Worm (Caenorhabditis elegans) whole organism, early embryonic: ENCODE results near the gene F55C12.4.
"Not testable (repeated sequence)": the region's sequence is repeated elsewhere in the genome, so short reads cannot be mapped to it uniquely, and the experiment has no call there.

Experiments used
- B0310.2 ChIP-seq: sonication (generic microtip); optimal IDR thresholded peaks from 2 replicates; lab custom pipeline; 2016; ENCODE audit warnings: mild to moderate bottlenecking, missing genetic modification characterization, missing compliant biosample characterization
- F13C5.2 ChIP-seq: sonication (generic microtip); optimal IDR thresholded peaks from 2 replicates; lab custom pipeline; 2017; ENCODE audit warnings: mild to moderate bottlenecking, missing genetic modification characterization, inconsistent platforms, missing compliant biosample characterization
- aly-1 ChIP-seq: sonication (generic microtip); optimal IDR thresholded peaks from 2 replicates; lab custom pipeline; 2016; ENCODE audit warnings: missing genetic modification characterization, missing compliant biosample characterization
- ama-1 ChIP-seq: fragments of 150-350 bp; optimal IDR thresholded peaks from 2 replicates; lab custom pipeline; 2014
- ceh-13 ChIP-seq: fragments of 200-800 bp; sonication (Bioruptor generic); optimal IDR thresholded peaks from 2 replicates; lab custom pipeline; 2018; ENCODE audit warnings: mild to moderate bottlenecking, missing genetic modification characterization, missing compliant biosample characterization
- ceh-36 ChIP-seq: sonication (generic microtip); optimal IDR thresholded peaks from 2 replicates; lab custom pipeline; 2016; ENCODE audit warnings: missing genetic modification characterization, inconsistent platforms, missing compliant biosample characterization
- ets-7 ChIP-seq: sonication (generic microtip); optimal IDR thresholded peaks from 2 replicates; lab custom pipeline; 2016; ENCODE audit warnings: missing genotype, missing genetic modification characterization, missing compliant biosample characterization
- flt-1 ChIP-seq: fragments of 200-800 bp; sonication (Bioruptor generic); IDR thresholded peaks from 2 replicates; pipeline ENCODE4 v1.3.6; 2022; ENCODE audit warnings: missing genetic modification characterization, missing compliant biosample characterization
- hmbx-1 ChIP-seq: sonication (generic microtip); optimal IDR thresholded peaks from 2 replicates; lab custom pipeline; 2016; ENCODE audit warnings: mild to moderate bottlenecking, missing genetic modification characterization, missing compliant biosample characterization
- hmg-4 ChIP-seq: fragments of 200-800 bp; sonication (Bioruptor generic); optimal IDR thresholded peaks from 2 replicates; lab custom pipeline; 2018; ENCODE audit warnings: mild to moderate bottlenecking, missing genetic modification characterization, missing compliant biosample characterization
- hnd-1 ChIP-seq: sonication (generic microtip); optimal IDR thresholded peaks from 2 replicates; lab custom pipeline; 2016; ENCODE audit warnings: missing genetic modification characterization, missing compliant biosample characterization
- pes-1 ChIP-seq: fragments of 200-800 bp; sonication (Bioruptor generic); IDR thresholded peaks from 2 replicates; pipeline ENCODE4 v1.3.6; 2022; ENCODE audit warnings: missing genetic modification reagents, missing genetic modification characterization, missing compliant biosample characterization
- scrt-1 ChIP-seq: fragments of 200-800 bp; sonication (Bioruptor generic); IDR thresholded peaks from 2 replicates; pipeline ENCODE4 v1.3.6; 2022; ENCODE audit warnings: missing genetic modification characterization, missing compliant biosample characterization
- sea-1 ChIP-seq: fragments of 200-800 bp; sonication (Bioruptor generic); conservative IDR thresholded peaks from 2 replicates; pipeline ENCODE4 v1.3.6; 2022; ENCODE audit warnings: missing genetic modification characterization, missing compliant biosample characterization
- tbx-11 ChIP-seq: fragments of 200-800 bp; sonication (Bioruptor generic); IDR thresholded peaks from 2 replicates; pipeline ENCODE4 v1.3.6; 2022; ENCODE audit warnings: missing genetic modification characterization, missing compliant biosample characterization
- tbx-37 ChIP-seq: fragments of 200-800 bp; sonication (Bioruptor generic); conservative IDR thresholded peaks from 2 replicates; pipeline ENCODE4 v1.3.6; 2022; ENCODE audit warnings: missing genetic modification reagents, missing genetic modification characterization, missing compliant biosample characterization
- tra-4 ChIP-seq: sonication (generic microtip); optimal IDR thresholded peaks from 2 replicates; lab custom pipeline; 2017; ENCODE audit warnings: missing genetic modification characterization, missing compliant biosample characterization

F55C12.4 gene

DNA sequence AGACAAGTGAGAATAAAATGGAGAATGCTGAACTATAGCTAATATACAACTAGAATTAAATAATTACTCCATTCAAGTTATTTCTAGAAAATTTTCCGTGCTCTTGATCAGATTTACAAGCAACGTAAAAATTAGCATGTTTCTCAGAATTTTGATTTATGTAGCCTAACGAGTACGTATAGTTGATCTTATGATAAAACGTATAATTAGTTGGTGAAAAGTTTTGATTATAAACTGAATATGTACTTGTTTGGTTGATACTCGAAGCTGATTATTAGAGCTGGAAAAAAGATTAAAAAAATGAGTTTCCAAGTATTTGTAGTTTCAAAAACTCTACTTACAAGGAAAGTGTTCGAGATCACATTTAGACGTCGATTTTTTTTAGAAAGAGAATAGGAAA is 38.3 kb upstream of the F55C12.4 start:
- TF ChIP-seq hnd-1 (no peak), hmbx-1 (no peak), tbx-37 (GFP tag; lab: Robert Waterston, UW) (no peak), hmg-4 (GFP tag; lab: Kevin White, UChicago) (no peak), tbx-11 (GFP tag; lab: Robert Waterston, UW) (no peak), tra-4 (tag; lab: Kevin White, UChicago) (no peak), pes-1 (GFP tag; lab: Robert Waterston, UW) (no peak), F13C5.2 (no peak), aly-1 (tag; lab: Kevin White, UChicago) (no peak), scrt-1 (no peak), ceh-13 (GFP tag; lab: Kevin White, UChicago) (no peak), ets-7 (no peak), ama-1 (lab: Kevin White, UChicago) (no peak), ceh-36 (tag; lab: Kevin White, UChicago) (no peak), flt-1 (GFP tag; lab: Robert Waterston, UW) (no peak)

DNA sequence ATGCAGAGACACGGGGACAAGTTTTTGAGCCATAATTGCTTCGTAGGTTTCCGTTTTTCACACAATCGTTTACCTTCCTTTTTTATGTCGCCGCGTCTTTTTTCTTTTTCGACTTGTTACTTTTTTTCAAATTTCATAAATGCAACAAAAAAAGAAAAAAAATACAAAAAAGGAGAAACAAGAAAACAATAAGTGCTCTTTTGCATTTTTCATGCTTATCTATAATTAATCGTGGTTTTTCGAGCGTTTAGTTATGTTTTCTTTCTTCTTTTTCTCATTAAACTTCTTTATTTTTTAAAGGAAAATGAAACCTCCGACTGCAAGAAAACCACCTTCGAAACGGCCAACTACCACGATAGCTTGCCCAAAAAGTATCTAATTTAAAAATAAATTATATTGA is 37.6 kb upstream of the F55C12.4 start, which contains the start of gene F59G1.4:
TSS of gene F59G1.4 (plus strand) at position 301 of the 400 bp plus-strand sequence.
- TF ChIP-seq ets-7 = no peak
- no peak for TF ChIP-seq scrt-1
- no peak for TF ChIP-seq hmg-4 (GFP tag; lab: Kevin White, UChicago)

ce11 chrII:5892813-5893212 is 34.6 kb upstream of the F55C12.4 start:
- TF ChIP-seq sea-1 (GFP tag; lab: Robert Waterston, UW) (no peak), B0310.2 (no peak), tbx-37 (GFP tag; lab: Robert Waterston, UW) (no peak), flt-1 (GFP tag; lab: Robert Waterston, UW) (no peak)

ce11 chrII:5889417-5890139 is 31.4 kb upstream of the F55C12.4 start:
- peak; percentile 64 for TF ChIP-seq ceh-36 (tag; lab: Kevin White, UChicago)
- no peak for TF ChIP-seq flt-1 (GFP tag; lab: Robert Waterston, UW)

ce11 chrII:5885966-5886621 is 27.9 kb upstream of the F55C12.4 start:
- TF ChIP-seq tbx-11 (GFP tag; lab: Robert Waterston, UW) (no peak), F13C5.2 (no peak), scrt-1 (no peak)

DNA sequence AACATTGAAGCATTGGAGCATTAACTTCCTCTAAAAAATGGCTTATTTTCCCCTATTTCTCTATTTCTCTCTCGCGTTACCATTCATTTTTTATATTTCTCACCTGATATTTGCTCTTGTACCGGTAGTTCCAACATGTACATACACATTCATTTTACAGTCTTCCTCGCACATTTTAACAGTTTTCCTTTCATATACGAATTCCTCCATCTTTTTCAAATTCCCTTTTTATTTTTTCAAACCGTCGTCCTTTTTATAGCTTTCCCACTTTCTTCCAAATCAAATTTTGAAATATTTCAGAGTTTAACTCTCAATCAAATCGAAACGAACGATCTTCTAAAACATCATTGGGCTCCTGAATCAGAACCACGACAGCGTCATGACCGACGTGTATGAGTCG is 26.0 kb upstream of the F55C12.4 start, which contains the start of gene rfip-1:
TSS of gene rfip-1 (plus strand) at position 301 of the 400 bp plus-strand sequence.
- no peak for TF ChIP-seq tra-4 (tag; lab: Kevin White, UChicago)
- TF ChIP-seq F13C5.2 = no peak
- no peak for TF ChIP-seq ama-1 (lab: Kevin White, UChicago)
- no peak for TF ChIP-seq ceh-13 (GFP tag; lab: Kevin White, UChicago)
- TF ChIP-seq aly-1 (tag; lab: Kevin White, UChicago) = no peak
- no peak for TF ChIP-seq scrt-1
- no peak for TF ChIP-seq flt-1 (GFP tag; lab: Robert Waterston, UW)
- TF ChIP-seq pes-1 (GFP tag; lab: Robert Waterston, UW) = no peak
- no peak for TF ChIP-seq sea-1 (GFP tag; lab: Robert Waterston, UW)
- TF ChIP-seq hmbx-1 = no peak
- no peak for TF ChIP-seq ets-7
- TF ChIP-seq hnd-1 = no peak
- TF ChIP-seq tbx-37 (GFP tag; lab: Robert Waterston, UW) = no peak
- no peak for TF ChIP-seq ceh-36 (tag; lab: Kevin White, UChicago)
- no peak for TF ChIP-seq tbx-11 (GFP tag; lab: Robert Waterston, UW)
- no peak for TF ChIP-seq B0310.2
- no peak for TF ChIP-seq hmg-4 (GFP tag; lab: Kevin White, UChicago)

DNA sequence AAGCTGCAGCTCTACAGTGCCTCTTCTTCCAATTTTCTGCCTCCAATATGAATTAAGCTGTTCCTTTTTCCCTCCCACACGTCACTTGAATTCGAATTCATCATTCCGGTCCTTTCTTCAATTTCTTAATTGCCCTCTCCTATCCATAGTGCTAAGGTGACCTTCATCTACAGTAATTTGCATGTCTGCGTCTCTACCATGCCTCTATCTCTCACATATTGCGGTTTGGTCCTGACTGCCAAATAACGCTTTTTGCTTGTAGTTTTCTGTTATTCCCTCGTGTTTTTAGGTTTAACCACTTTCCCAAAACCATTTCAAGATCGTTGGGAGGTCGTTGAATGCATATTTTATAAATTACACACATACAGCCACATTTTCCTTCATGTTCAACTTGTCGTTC is 22.5 kb upstream of the F55C12.4 start:
- TF ChIP-seq sea-1 (GFP tag; lab: Robert Waterston, UW) (no peak), flt-1 (GFP tag; lab: Robert Waterston, UW) (no peak), tra-4 (tag; lab: Kevin White, UChicago) (no peak), ceh-13 (GFP tag; lab: Kevin White, UChicago) (no peak), pes-1 (GFP tag; lab: Robert Waterston, UW) (no peak), tbx-11 (GFP tag; lab: Robert Waterston, UW) (no peak), scrt-1 (no peak), hmg-4 (GFP tag; lab: Kevin White, UChicago) (no peak), hnd-1 (no peak), tbx-37 (GFP tag; lab: Robert Waterston, UW) (no peak), B0310.2 (no peak), F13C5.2 (no peak), aly-1 (tag; lab: Kevin White, UChicago) (no peak), ets-7 (no peak), hmbx-1 (no peak), ceh-36 (tag; lab: Kevin White, UChicago) (no peak), ama-1 (lab: Kevin White, UChicago) (no peak)

- not testable (repeated sequence) for TF ChIP-seq flt-1 (GFP tag; lab: Robert Waterston, UW); hmg-4 (GFP tag; lab: Kevin White, UChicago); tbx-37 (GFP tag; lab: Robert Waterston, UW)
Measured at ce11 chrII:5876511-5876910, 18.3 kb upstream of the F55C12.4 start, which contains the start of gene F55C12.2. Gene F55C12.2 (plus strand): TSS chrII:5876811.
